Fruit fly (Drosophila melanogaster): Measurements from ENCODE around the gene eff.

The eff gene

DNA sequence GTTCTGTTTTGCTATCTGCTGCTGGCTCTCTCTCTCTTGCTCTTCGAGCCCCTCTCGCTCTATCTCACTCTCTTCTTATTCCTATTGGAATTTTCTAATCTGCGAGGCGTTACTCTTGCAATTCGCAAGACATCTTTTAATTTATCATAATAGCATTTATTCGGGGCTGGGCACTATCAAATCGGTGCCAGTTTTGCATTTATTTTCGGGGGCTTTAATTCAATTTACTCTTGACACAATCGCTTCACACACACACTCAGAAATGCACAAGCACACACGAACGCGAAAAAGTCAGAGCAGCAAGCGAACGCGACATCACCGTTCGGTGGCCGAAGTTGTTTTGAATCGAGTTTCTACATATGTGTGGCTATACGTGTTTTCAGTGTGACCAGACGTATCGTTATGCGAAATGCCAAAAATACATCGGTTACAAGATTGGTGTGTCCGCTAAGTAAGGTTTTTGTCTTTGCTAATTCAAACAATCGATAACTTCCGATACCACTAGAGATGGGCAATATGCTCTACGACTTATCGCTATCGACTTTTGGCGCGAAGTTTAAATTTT is 44.1 kb downstream of the eff start, which contains the start of gene Meltrin (continued):
- TF ChIP-seq hkb (optimal IDR thresholded peaks at IDR 0.05), result no peak
- no peak for TF ChIP-seq hkb (GFP tag; IDR thresholded peaks at IDR 0.05)
- TF ChIP-seq Hr78 (GFP tag; optimal IDR thresholded peaks at IDR 0.05), result peak in 1 of 2 experiments; percentile 50
- peak; percentile 3 for TF ChIP-seq bab2 (GFP tag; optimal IDR thresholded peaks at IDR 0.05)
- TF ChIP-seq az2 (GFP tag; optimal IDR thresholded peaks at IDR 0.05), result peak; percentile 32
- TF ChIP-seq CG6254 (GFP tag; optimal IDR thresholded peaks at IDR 0.05), result peak; percentile 34
- no peak for TF ChIP-seq Dip2 (GFP tag; IDR thresholded peaks at IDR 0.05)
- TF ChIP-seq klu (GFP tag; IDR thresholded peaks at IDR 0.05), result no peak
- TF ChIP-seq lab (GFP tag; optimal IDR thresholded peaks at IDR 0.05), result peak; percentile 83
- peak; percentile 42 for TF ChIP-seq Bdp1 (GFP tag; optimal IDR thresholded peaks at IDR 0.05)
- peak; percentile 95 for TF ChIP-seq sd (tag; optimal IDR thresholded peaks at IDR 0.05)
- TF ChIP-seq CrebB (tag; optimal IDR thresholded peaks at IDR 0.05), result peak; percentile 83
- TF ChIP-seq exex (tag; optimal IDR thresholded peaks at IDR 0.05), result peak; percentile 38
- peak; percentile 66 for TF ChIP-seq CG15601 (tag; optimal IDR thresholded peaks at IDR 0.05)
- peak; percentile 78 for TF ChIP-seq CG17568 (GFP tag; optimal IDR thresholded peaks at IDR 0.05)
- no peak for TF ChIP-seq CG16779 (GFP tag; IDR thresholded peaks at IDR 0.05)
- TF ChIP-seq Max (GFP tag; optimal IDR thresholded peaks at IDR 0.05), result peak; percentile 50
- TF ChIP-seq HmgZ (tag; optimal IDR thresholded peaks at IDR 0.05), result peak; percentile 88
- TF ChIP-seq CG17385 (GFP tag; optimal IDR thresholded peaks at IDR 0.05), result peak; percentile 69
- peak; percentile 20 for TF ChIP-seq HLH54F (GFP tag; optimal IDR thresholded peaks at IDR 0.05)
- TF ChIP-seq trem (tag; optimal IDR thresholded peaks at IDR 0.05), result peak; percentile 83
- TF ChIP-seq CG6765 (GFP tag; optimal IDR thresholded peaks at IDR 0.05), result peak; percentile 4
- TF ChIP-seq Pdp1 (GFP tag; optimal IDR thresholded peaks at IDR 0.05), result peak in 1 of 2 experiments; percentile 71
- TF ChIP-seq Neu2 (GFP tag; optimal IDR thresholded peaks at IDR 0.05; ENCODE audit: borderline replicate concordance), result no peak
- TF ChIP-seq nerfin-2 (GFP tag; IDR thresholded peaks at IDR 0.05; ENCODE audit: partially characterized antibody), result no peak
- peak; percentile 9; the same call in 1 of the 2 replicates for TF ChIP-seq CG6272 (GFP tag; IDR thresholded peaks at IDR 0.05)
- TF ChIP-seq CG30020 (tag; optimal IDR thresholded peaks at IDR 0.05), result peak; percentile 42
- peak; percentile 17 for TF ChIP-seq salm (tag; optimal IDR thresholded peaks at IDR 0.05)
- TF ChIP-seq Dp (GFP tag; optimal IDR thresholded peaks at IDR 0.05), result peak; percentile 100
- peak in 1 of 3 experiments; percentile 13 for TF ChIP-seq lola (GFP tag; optimal IDR thresholded peaks at IDR 0.05)
- TF ChIP-seq pzg (GFP tag; optimal IDR thresholded peaks at IDR 0.05), result peak; percentile 99
- TF ChIP-seq Hmr (GFP tag; optimal IDR thresholded peaks at IDR 0.05), result peak; percentile 92
- peak; percentile 46 for TF ChIP-seq pho (GFP tag; optimal IDR thresholded peaks at IDR 0.05)
- TF ChIP-seq Ets97D (GFP tag; optimal IDR thresholded peaks at IDR 0.05), result peak; percentile 77
- peak; percentile 51 for TF ChIP-seq CG3281 (GFP tag; optimal IDR thresholded peaks at IDR 0.05)
- peak; percentile 36 for TF ChIP-seq NC2α (GFP tag; optimal IDR thresholded peaks at IDR 0.05)
- peak; percentile 2 for TF ChIP-seq CG15696 (tag; optimal IDR thresholded peaks at IDR 0.05)
- peak; percentile 19 for TF ChIP-seq kni (GFP tag; optimal IDR thresholded peaks at IDR 0.05)
- peak; percentile 40 for TF ChIP-seq zf30C (GFP tag; optimal IDR thresholded peaks at IDR 0.05)
- no peak for TF ChIP-seq CG42726 (GFP tag; IDR thresholded peaks at IDR 0.05; ENCODE audit: partially characterized antibody)
- TF ChIP-seq z (GFP tag; IDR thresholded peaks at IDR 0.05), result no peak
- TF ChIP-seq fu2 (GFP tag; optimal IDR thresholded peaks at IDR 0.05), result no peak
- TF ChIP-seq gem (tag; optimal IDR thresholded peaks at IDR 0.05), result peak; percentile 15
- TF ChIP-seq run (tag; optimal IDR thresholded peaks at IDR 0.05), result peak; percentile 42
- peak; percentile 61 for TF ChIP-seq ftz-f1 (GFP tag; optimal IDR thresholded peaks at IDR 0.05)
- peak; percentile 13 for TF ChIP-seq bigmax (GFP tag; optimal IDR thresholded peaks at IDR 0.05)
- TF ChIP-seq D (optimal IDR thresholded peaks at IDR 0.05), result no peak
- TF ChIP-seq D (GFP tag; optimal IDR thresholded peaks at IDR 0.05), result peak; percentile 11
- peak; percentile 81 for TF ChIP-seq CG8924 (tag; optimal IDR thresholded peaks at IDR 0.05)

All from whole organism, embryonic.